Fruit fly (Drosophila melanogaster) whole organism, adult: ENCODE results near the gene CG14100.

Source experiments
- CG12768 ChIP-seq: fragments of 200-800 bp; sonication (Bioruptor generic); optimal IDR thresholded peaks from 2 replicates; lab custom pipeline; 2017; ENCODE audit warnings: missing biosample characterization, missing genetic modification characterization, mild to moderate bottlenecking, moderate library complexity, missing genetic modification reagents
- CG14711 ChIP-seq: fragments of 200-800 bp; sonication (Bioruptor generic); optimal IDR thresholded peaks from 2 replicates; lab custom pipeline; 2018; ENCODE audit warnings: missing biosample characterization, mild to moderate bottlenecking, missing genetic modification characterization, moderate library complexity
- CG33017 ChIP-seq: fragments of 200-800 bp; sonication (Bioruptor generic); optimal IDR thresholded peaks from 2 replicates; lab custom pipeline; 2018; ENCODE audit warnings: missing biosample characterization, mild to moderate bottlenecking, missing genetic modification characterization, moderate library complexity
- CG5204 ChIP-seq: fragments of 200-800 bp; sonication (Bioruptor generic); optimal IDR thresholded peaks from 2 replicates; lab custom pipeline; 2016; ENCODE audit warnings: missing biosample characterization, missing genetic modification characterization
- CG7045 ChIP-seq: fragments of 200-800 bp; sonication (Bioruptor generic); optimal IDR thresholded peaks from 2 replicates; lab custom pipeline; 2017; ENCODE audit warnings: missing biosample characterization, mild to moderate bottlenecking, missing genetic modification characterization
- CG7101 ChIP-seq: fragments of 200-800 bp; sonication (Bioruptor generic); optimal IDR thresholded peaks from 2 replicates; lab custom pipeline; 2018; ENCODE audit warnings: missing biosample characterization, mild to moderate bottlenecking, missing genetic modification characterization, moderate library complexity
- Hr96 ChIP-seq: fragments of 200-800 bp; sonication (Bioruptor generic); optimal IDR thresholded peaks from 2 replicates; lab custom pipeline; 2016; ENCODE audit warnings: missing biosample characterization, missing genetic modification characterization
- Mnt ChIP-seq: fragments of 200-800 bp; sonication (Bioruptor generic); optimal IDR thresholded peaks from 2 replicates; lab custom pipeline; 2016; ENCODE audit warnings: missing biosample characterization, mild to moderate bottlenecking, missing genetic modification characterization
- bab1 ChIP-seq: fragments of 200-800 bp; sonication (Bioruptor generic); optimal IDR thresholded peaks from 3 replicates; lab custom pipeline; 2019; ENCODE audit warnings: missing biosample characterization, mild to moderate bottlenecking, missing genetic modification characterization, moderate library complexity
- cic ChIP-seq: fragments of 200-800 bp; sonication (Bioruptor generic); optimal IDR thresholded peaks from 2 replicates; lab custom pipeline; 2017; ENCODE audit warnings: missing biosample characterization, mild to moderate bottlenecking, missing genetic modification characterization, moderate library complexity
- cnc ChIP-seq, 2 experiments: fragments of >200 bp; optimal IDR thresholded peaks; 2 replicates each; lab custom pipeline; 2017
- kay ChIP-seq: fragments of 200-800 bp; sonication (Bioruptor generic); peaks from one replicate; lab custom pipeline; 2016; ENCODE audit warnings: missing biosample characterization, missing genetic modification characterization, borderline replicate concordance
- ovo ChIP-seq: fragments of 200-800 bp; sonication (Bioruptor generic); optimal IDR thresholded peaks from 2 replicates; lab custom pipeline; 2016; ENCODE audit warnings: missing biosample characterization, missing genetic modification characterization
- pad ChIP-seq: fragments of 200-800 bp; sonication (Bioruptor generic); optimal IDR thresholded peaks from 3 replicates; lab custom pipeline; 2017; ENCODE audit warnings: missing biosample characterization, missing genetic modification characterization, mild to moderate bottlenecking, moderate library complexity, missing genetic modification reagents
- tj ChIP-seq: fragments of 200-800 bp; sonication (Bioruptor generic); optimal IDR thresholded peaks from 3 replicates; lab custom pipeline; 2017; ENCODE audit warnings: missing biosample characterization, mild to moderate bottlenecking, missing genetic modification characterization, moderate library complexity
- toe ChIP-seq: fragments of 200-800 bp; sonication (Bioruptor generic); optimal IDR thresholded peaks from 2 replicates; lab custom pipeline; 2016; ENCODE audit warnings: missing biosample characterization, missing genetic modification characterization

CG14100 gene

dm6 chr3L:19544810-19545209, 45.5 kb downstream of the CG14100 start, which contains the start of the genes CG46435 and Rcd7:
Gene CG46435 (plus strand): TSS chr3L:19545110.
Gene Rcd7 (plus strand): TSS chr3L:19545110.
- no peak for TF ChIP-seq CG5204
- TF ChIP-seq bab1 (GFP tag; lab: Kevin White, UChicago): no peak
- TF ChIP-seq cic (GFP tag; lab: Kevin White, UChicago): no peak
- TF ChIP-seq CG33017 (tag; lab: Kevin White, UChicago): no peak
- no peak for TF ChIP-seq CG7101 (tag; lab: Kevin White, UChicago)
- TF ChIP-seq cnc (optimal IDR thresholded peaks at IDR 0.05; lab: Kevin White, UChicago): no peak
- no peak for TF ChIP-seq Hr96 (GFP tag; lab: Kevin White, UChicago)
- TF ChIP-seq kay (GFP tag; lab: Kevin White, UChicago): no peak
- no peak for TF ChIP-seq Mnt (GFP tag; lab: Kevin White, UChicago)
- TF ChIP-seq pad (GFP tag; lab: Kevin White, UChicago): no peak

dm6 chr3L:19544105-19544504, 46.2 kb downstream of the CG14100 start, which contains the start of the genes CG46434 and Dred:
Gene CG46434 (minus strand): TSS chr3L:19544205.
Gene Dred (minus strand): TSS chr3L:19544205.
- TF ChIP-seq CG33017 (tag; lab: Kevin White, UChicago) (no peak), CG14711 (tag; lab: Kevin White, UChicago) (no peak), CG12768 (GFP tag; lab: Kevin White, UChicago) (no peak), Mnt (GFP tag; lab: Kevin White, UChicago) (no peak), tj (GFP tag; lab: Kevin White, UChicago) (no peak), toe (no peak), Hr96 (GFP tag; lab: Kevin White, UChicago) (no peak), ovo (GFP tag; lab: Kevin White, UChicago) (no peak), pad (GFP tag; lab: Kevin White, UChicago) (no peak), CG7045 (GFP tag; lab: Kevin White, UChicago) (no peak)
